Fruit fly (Drosophila melanogaster): ENCODE data around the gene CG7218.

The CG7218 gene

DNA sequence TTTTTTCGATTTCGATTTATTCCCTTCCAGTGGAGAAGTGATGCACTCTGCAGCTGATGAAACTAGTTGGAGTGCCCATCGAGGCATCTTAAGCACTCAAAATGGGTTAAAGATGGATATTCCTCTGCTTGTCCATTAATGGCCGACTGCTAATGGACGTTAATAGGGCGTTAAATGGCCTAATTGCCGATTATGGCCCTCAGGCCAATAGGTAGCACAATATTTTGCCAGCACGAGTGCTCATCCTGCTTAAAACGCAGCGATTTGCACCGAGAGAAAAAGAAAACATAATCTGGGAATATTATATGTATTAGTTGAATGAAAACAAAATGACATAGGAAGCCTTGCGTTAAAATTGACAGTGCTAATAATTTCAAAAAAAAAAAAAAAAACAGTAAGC is 44.3 kb upstream of the CG7218 start, which contains the start of gene CG44158:
CG44158 (plus strand) TSS at position 301 of the 400 bp plus-strand sequence.
- TF ChIP-seq pnt (GFP tag; optimal IDR thresholded peaks at IDR 0.05): no peak
- no peak for TF ChIP-seq CG1647 (GFP tag; optimal IDR thresholded peaks at IDR 0.05)
- TF ChIP-seq Ets65A (GFP tag): peak; percentile 59
- no peak for TF ChIP-seq CG10274 (GFP tag; optimal IDR thresholded peaks at IDR 0.05)
- TF ChIP-seq CG3995 (GFP tag; optimal IDR thresholded peaks at IDR 0.05): no peak
- no peak for TF ChIP-seq crp (GFP tag; optimal IDR thresholded peaks at IDR 0.05)

- TF ChIP-seq sc (optimal IDR thresholded peaks at IDR 0.05) (no peak), sc (GFP tag; optimal IDR thresholded peaks at IDR 0.05) (no peak), crol (GFP tag; IDR thresholded peaks at IDR 0.05) (no peak), grn (GFP tag; optimal IDR thresholded peaks at IDR 0.05) (no peak), fru (optimal IDR thresholded peaks at IDR 0.05) (no peak), CG10274 (GFP tag; optimal IDR thresholded peaks at IDR 0.05) (no peak), CG15514 (GFP tag; optimal IDR thresholded peaks at IDR 0.05) (no peak), CG10431 (GFP tag; optimal IDR thresholded peaks at IDR 0.05) (peak; percentile 100), CG8388 (GFP tag; optimal IDR thresholded peaks at IDR 0.05) (no peak), ems (GFP tag; optimal IDR thresholded peaks at IDR 0.05) (no peak), Sry-β (GFP tag; optimal IDR thresholded peaks at IDR 0.05) (no peak), Atf3 (GFP tag; optimal IDR thresholded peaks at IDR 0.05) (no peak), CG13123 (GFP tag; optimal IDR thresholded peaks at IDR 0.05) (no peak), Mes4 (GFP tag; optimal IDR thresholded peaks at IDR 0.05) (no peak), insv (GFP tag; optimal IDR thresholded peaks at IDR 0.05) (no peak), CG33557 (GFP tag; optimal IDR thresholded peaks at IDR 0.05) (no peak), emc (GFP tag; optimal IDR thresholded peaks at IDR 0.05) (no peak), exex (tag; optimal IDR thresholded peaks at IDR 0.05) (no peak), CG10959 (GFP tag; IDR thresholded peaks at IDR 0.05) (no peak), B-H1 (GFP tag; IDR thresholded peaks at IDR 0.05) (no peak), sisA (GFP tag; IDR thresholded peaks at IDR 0.05) (no peak), CG3163 (GFP tag; optimal IDR thresholded peaks at IDR 0.05) (no peak), CG3838 (GFP tag; optimal IDR thresholded peaks at IDR 0.05) (no peak), sd (tag; optimal IDR thresholded peaks at IDR 0.05) (no peak), CG16813 (GFP tag; IDR thresholded peaks at IDR 0.05; ENCODE audit: partially characterized antibody) (no peak), CG6813 (GFP tag; optimal IDR thresholded peaks at IDR 0.05) (no peak), D (optimal IDR thresholded peaks at IDR 0.05) (peak; percentile 6), D (GFP tag; optimal IDR thresholded peaks at IDR 0.05) (no peak), tgo (GFP tag; IDR thresholded peaks at IDR 0.05) (no peak), bbx (GFP tag; IDR thresholded peaks at IDR 0.05; ENCODE audit: partially characterized antibody) (no peak), CG15601 (tag; optimal IDR thresholded peaks at IDR 0.05) (peak; percentile 43), CG2120 (GFP tag; optimal IDR thresholded peaks at IDR 0.05) (no peak), Dip3 (GFP tag; optimal IDR thresholded peaks at IDR 0.05) (no peak), CG12659 (GFP tag; optimal IDR thresholded peaks at IDR 0.05) (no peak), CG2678 (tag; optimal IDR thresholded peaks at IDR 0.05) (no peak), CG9797 (GFP tag; optimal IDR thresholded peaks at IDR 0.05) (peak; percentile 45), ewg (GFP tag; optimal IDR thresholded peaks at IDR 0.05) (peak; percentile 69), CG9817 (tag; optimal IDR thresholded peaks at IDR 0.05) (no peak), stwl (tag; optimal IDR thresholded peaks at IDR 0.05) (peak; percentile 84), Tbp (GFP tag; optimal IDR thresholded peaks at IDR 0.05) (no peak), BEAF-32 (GFP tag; optimal IDR thresholded peaks at IDR 0.05) (peak; percentile 27), Trl (optimal IDR thresholded peaks at IDR 0.05) (no peak), Trl (GFP tag; optimal IDR thresholded peaks at IDR 0.05) (no peak), lbe (GFP tag; optimal IDR thresholded peaks at IDR 0.05) (no peak), CG14050 (GFP tag; IDR thresholded peaks at IDR 0.05) (no peak), dm (GFP tag; optimal IDR thresholded peaks at IDR 0.05) (no peak)
Measured at dm6 chr3R:18199885-18200249, 35.7 kb upstream of the CG7218 start.

Measured in whole organism, embryonic.